Worm (Caenorhabditis elegans) whole organism, late embryonic: ENCODE data around the gene myrf-1.

Source experiments
- ama-1 ChIP-seq: fragments of 150-350 bp; optimal IDR thresholded peaks from 2 replicates; lab custom pipeline; 2014
- hlh-13 ChIP-seq: fragments of 200-800 bp; sonication (Bioruptor generic); optimal IDR thresholded peaks from 2 replicates; lab custom pipeline; 2018; ENCODE audit warnings: mild to moderate bottlenecking, missing genetic modification characterization, missing compliant biosample characterization
- nhr-11 ChIP-seq: fragments of 150-350 bp; optimal IDR thresholded peaks from 2 replicates; lab custom pipeline; 2014; ENCODE audit warnings: missing biosample characterization, missing genetic modification characterization
- pag-3 ChIP-seq: sonication (generic microtip); optimal IDR thresholded peaks from 2 replicates; lab custom pipeline; 2016; ENCODE audit warnings: missing compliant biosample characterization, missing genetic modification characterization, borderline replicate concordance
- rnt-1 ChIP-seq: sonication (generic microtip); optimal IDR thresholded peaks from 2 replicates; lab custom pipeline; 2016; ENCODE audit warnings: missing genetic modification characterization, missing compliant biosample characterization
- sox-2 ChIP-seq: fragments of 200-800 bp; sonication (Bioruptor generic); IDR thresholded peaks from 2 replicates; pipeline ENCODE4 v1.3.6; 2022; ENCODE audit warnings: missing genetic modification reagents, missing genetic modification characterization, missing compliant biosample characterization
- unc-86 ChIP-seq: sonication (generic microtip); optimal IDR thresholded peaks from 2 replicates; lab custom pipeline; 2016; ENCODE audit warnings: missing genetic modification characterization, missing compliant biosample characterization

DNA sequence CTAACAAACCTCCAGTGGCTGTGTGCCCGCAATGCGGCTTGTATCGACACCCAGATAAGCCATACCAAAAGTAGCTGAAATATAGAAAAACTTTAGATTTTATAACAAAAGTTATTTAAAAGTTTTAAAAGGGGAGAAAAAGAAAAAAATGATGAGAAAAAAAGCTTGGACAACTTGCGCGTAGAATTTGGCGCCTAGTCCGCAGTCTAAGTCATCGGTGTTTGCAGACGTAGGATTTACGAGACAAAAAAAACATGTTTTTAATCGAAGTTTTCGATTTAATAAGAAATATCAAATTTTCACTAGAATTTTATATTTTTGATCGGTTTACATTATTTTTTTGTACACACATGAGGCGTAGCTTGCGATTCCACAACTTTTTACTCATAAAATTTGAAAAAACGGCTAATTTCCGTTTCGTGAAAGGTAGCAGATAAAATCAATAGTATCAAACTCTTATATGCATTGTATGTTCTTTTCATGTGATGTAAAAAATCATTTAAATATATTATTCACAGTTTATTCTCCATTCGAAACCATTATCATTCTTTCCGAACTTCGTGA is 39.7 kb upstream of the myrf-1 start, which contains the start of gene pro-1:
- TF ChIP-seq nhr-11 (no peak), sox-2 (no peak), ama-1 (lab: Kevin White, UChicago) (peak; percentile 82), rnt-1 (no peak), unc-86 (tag; lab: Kevin White, UChicago) (no peak), hlh-13 (no peak), pag-3 (tag; lab: Kevin White, UChicago) (no peak)
